Fruit fly (Drosophila melanogaster) whole organism, embryonic: ENCODE data around the gene CG5861.

ENCODE experiments used
- ATbp ChIP-seq: fragments of 200-800 bp; sonication (Bioruptor generic); optimal IDR thresholded peaks from 2 replicates; lab custom pipeline; 2017; ENCODE audit warnings: missing biosample characterization, mild to moderate bottlenecking, missing genetic modification characterization, missing genetic modification reagents
- Asciz ChIP-seq: fragments of 200-800 bp; sonication (Bioruptor generic); optimal IDR thresholded peaks from 2 replicates; lab custom pipeline; 2017; ENCODE audit warnings: missing biosample characterization, mild to moderate bottlenecking, missing genetic modification characterization, missing genetic modification reagents
- BEAF-32 ChIP-seq: fragments of 200-800 bp; sonication (Bioruptor generic); optimal IDR thresholded peaks from 3 replicates; lab custom pipeline; 2017; ENCODE audit warnings: missing biosample characterization, missing genetic modification characterization, mild to moderate bottlenecking, moderate library complexity, missing genetic modification reagents
- Blimp-1 ChIP-seq: fragments of 200-800 bp; sonication (Bioruptor generic); optimal IDR thresholded peaks from 3 replicates; lab custom pipeline; 2018; ENCODE audit warnings: missing biosample characterization, missing genetic modification characterization, mild to moderate bottlenecking, moderate library complexity, missing genetic modification reagents
- CG10462 ChIP-seq: fragments of 200-800 bp; sonication (Bioruptor generic); optimal IDR thresholded peaks from 2 replicates; lab custom pipeline; 2016; ENCODE audit warnings: missing biosample characterization, missing genetic modification characterization
- CG10543 ChIP-seq: fragments of 200-800 bp; sonication (Bioruptor generic); optimal IDR thresholded peaks from 3 replicates; lab custom pipeline; 2017; ENCODE audit warnings: missing biosample characterization, mild to moderate bottlenecking, missing genetic modification characterization, moderate library complexity
- CG11247 ChIP-seq: fragments of 200-800 bp; sonication (Bioruptor generic); IDR thresholded peaks from 2 replicates; pipeline ENCODE4 v1.3.6; 2022; ENCODE audit warnings: missing biosample characterization, missing genetic modification characterization
- CG12299 ChIP-seq: fragments of 200-800 bp; sonication (Bioruptor generic); optimal IDR thresholded peaks from 2 replicates; lab custom pipeline; 2018; ENCODE audit warnings: missing biosample characterization, mild to moderate bottlenecking, missing genetic modification characterization
- CG14667 ChIP-seq: fragments of 200-800 bp; sonication (Bioruptor generic); IDR thresholded peaks from 2 replicates; pipeline ENCODE4 v1.3.6; 2022; ENCODE audit warnings: missing biosample characterization, missing genetic modification characterization
- CG14965 ChIP-seq: fragments of 200-800 bp; sonication (Bioruptor generic); optimal IDR thresholded peaks from 2 replicates; lab custom pipeline; 2016; ENCODE audit warnings: missing biosample characterization, missing genetic modification characterization, borderline replicate concordance
- CG15514 ChIP-seq: fragments of 200-800 bp; sonication (Bioruptor generic); optimal IDR thresholded peaks from 3 replicates; lab custom pipeline; 2017; ENCODE audit warnings: missing biosample characterization, missing genetic modification characterization, mild to moderate bottlenecking, moderate library complexity, missing genetic modification reagents
- CG17359 ChIP-seq: fragments of 200-800 bp; sonication (Bioruptor generic); optimal IDR thresholded peaks from 3 replicates; lab custom pipeline; 2018; ENCODE audit warnings: missing biosample characterization, mild to moderate bottlenecking, missing genetic modification characterization, moderate library complexity
- CG17829 ChIP-seq: fragments of 200-800 bp; optimal IDR thresholded peaks from 2 replicates; lab custom pipeline; 2019; ENCODE audit warnings: missing biosample characterization, mild to moderate bottlenecking, missing genetic modification characterization, moderate library complexity
- CG2120 ChIP-seq: fragments of 200-800 bp; sonication (Bioruptor generic); optimal IDR thresholded peaks from 3 replicates; lab custom pipeline; 2016; ENCODE audit warnings: missing biosample characterization, missing genetic modification characterization
- CG30403 ChIP-seq: fragments of 200-800 bp; sonication (Bioruptor generic); optimal IDR thresholded peaks from 3 replicates; lab custom pipeline; 2016; ENCODE audit warnings: missing biosample characterization, missing genetic modification characterization
- CG3847 ChIP-seq: fragments of 200-800 bp; sonication (Bioruptor generic); IDR thresholded peaks from 2 replicates; pipeline ENCODE4 v1.3.6; 2022; ENCODE audit warnings: missing biosample characterization, missing genetic modification characterization
- CG3995 ChIP-seq: fragments of 200-800 bp; sonication (Bioruptor generic); optimal IDR thresholded peaks from 3 replicates; lab custom pipeline; 2016; ENCODE audit warnings: missing biosample characterization, missing genetic modification characterization
- CG42726 ChIP-seq: fragments of 200-800 bp; sonication (Bioruptor generic); IDR thresholded peaks from 2 replicates; pipeline ENCODE4 v1.3.6; 2022; ENCODE audit warnings: missing biosample characterization, missing genetic modification characterization; ENCODE audit not compliant: partially characterized antibody
- CG4328 ChIP-seq: fragments of 200-800 bp; sonication (Bioruptor generic); optimal IDR thresholded peaks from 3 replicates; lab custom pipeline; 2017; ENCODE audit warnings: missing biosample characterization, missing genetic modification reagents, missing genetic modification characterization
- CG4707 ChIP-seq: fragments of 200-800 bp; sonication (Bioruptor generic); optimal IDR thresholded peaks from 2 replicates; lab custom pipeline; 2018; ENCODE audit warnings: missing biosample characterization, mild to moderate bottlenecking, missing genetic modification characterization, moderate library complexity
- CG7745 ChIP-seq: fragments of 200-800 bp; sonication (Bioruptor generic); optimal IDR thresholded peaks from 2 replicates; lab custom pipeline; 2018; ENCODE audit warnings: missing biosample characterization, mild to moderate bottlenecking, missing genetic modification characterization, moderate library complexity
- CG7928 ChIP-seq: fragments of 200-800 bp; sonication (Bioruptor generic); optimal IDR thresholded peaks from 2 replicates; lab custom pipeline; 2017; ENCODE audit warnings: missing biosample characterization, mild to moderate bottlenecking, missing genetic modification characterization
- CG9876 ChIP-seq: fragments of 200-800 bp; sonication (Bioruptor generic); optimal IDR thresholded peaks from 2 replicates; lab custom pipeline; 2016; ENCODE audit warnings: missing biosample characterization, missing genetic modification characterization
- Dp ChIP-seq: fragments of 200-800 bp; sonication (Bioruptor generic); optimal IDR thresholded peaks from 2 replicates; lab custom pipeline; 2018; ENCODE audit warnings: missing biosample characterization, mild to moderate bottlenecking, missing genetic modification characterization, moderate library complexity
- E2f1 ChIP-seq: fragments of 200-800 bp; sonication (Bioruptor generic); IDR thresholded peaks from 2 replicates; pipeline ENCODE4 v1.3.6; 2022; ENCODE audit warnings: missing biosample characterization, missing genetic modification characterization
- Fer3 ChIP-seq: fragments of 200-800 bp; sonication (Bioruptor generic); optimal IDR thresholded peaks from 2 replicates; lab custom pipeline; 2018; ENCODE audit warnings: missing biosample characterization, mild to moderate bottlenecking, missing genetic modification characterization, moderate library complexity
- H2.0 ChIP-seq: fragments of 200-800 bp; sonication (Bioruptor generic); IDR thresholded peaks from 2 replicates; pipeline ENCODE4 v1.3.6; 2022; ENCODE audit warnings: missing biosample characterization, missing genetic modification characterization
- MTF-1 ChIP-seq: fragments of 200-800 bp; sonication (Bioruptor generic); optimal IDR thresholded peaks from 2 replicates; lab custom pipeline; 2018; ENCODE audit warnings: missing biosample characterization, mild to moderate bottlenecking, missing genetic modification characterization, borderline replicate concordance
- Max ChIP-seq: fragments of 200-800 bp; sonication (Bioruptor generic); optimal IDR thresholded peaks from 2 replicates; lab custom pipeline; 2016; ENCODE audit warnings: missing biosample characterization, mild to moderate bottlenecking, missing genetic modification characterization
- Opbp ChIP-seq: fragments of 200-800 bp; sonication (Bioruptor generic); IDR thresholded peaks from 3 replicates; pipeline ENCODE4 v1.3.6; 2022; ENCODE audit warnings: missing biosample characterization, missing genetic modification characterization; ENCODE audit not compliant: partially characterized antibody
- Side ChIP-seq: fragments of 200-800 bp; sonication (Bioruptor generic); optimal IDR thresholded peaks from 2 replicates; lab custom pipeline; 2016; ENCODE audit warnings: missing biosample characterization, missing genetic modification characterization
- Sin3A ChIP-seq: fragments of >200 bp; optimal IDR thresholded peaks from 2 replicates; lab custom pipeline; 2018
- Sox102F ChIP-seq: fragments of 200-800 bp; sonication (Bioruptor generic); optimal IDR thresholded peaks from 2 replicates; lab custom pipeline; 2018; ENCODE audit warnings: missing biosample characterization, mild to moderate bottlenecking, missing genetic modification characterization, moderate library complexity
- ab ChIP-seq: fragments of 200-800 bp; sonication (Bioruptor generic); optimal IDR thresholded peaks from 2 replicates; lab custom pipeline; 2016; ENCODE audit warnings: missing biosample characterization, missing genetic modification characterization
- ara ChIP-seq: fragments of 200-800 bp; sonication (Bioruptor generic); IDR thresholded peaks from 2 replicates; pipeline ENCODE4 v1.3.6; 2022; ENCODE audit warnings: missing biosample characterization, missing genetic modification characterization
- az2 ChIP-seq: fragments of 200-800 bp; sonication (Bioruptor generic); optimal IDR thresholded peaks from 3 replicates; lab custom pipeline; 2016; ENCODE audit warnings: missing biosample characterization, missing genetic modification characterization
- bab2 ChIP-seq: fragments of 200-800 bp; sonication (Bioruptor generic); optimal IDR thresholded peaks from 2 replicates; lab custom pipeline; 2016; ENCODE audit warnings: missing biosample characterization, missing genetic modification characterization
- cad ChIP-seq: fragments of >200 bp; optimal IDR thresholded peaks from 2 replicates; lab custom pipeline; 2017; ENCODE audit warnings: missing biosample characterization, missing genetic modification characterization
- chif ChIP-seq, 2 experiments: fragments of 200-800 bp; sonication (Bioruptor generic); optimal IDR thresholded peaks; 3 replicates each; lab custom pipeline; 2016; ENCODE audit warnings: missing biosample characterization in 2 of 2, missing genetic modification characterization in 2 of 2
- gem ChIP-seq: fragments of 200-800 bp; sonication (Bioruptor generic); optimal IDR thresholded peaks from 2 replicates; lab custom pipeline; 2019; ENCODE audit warnings: missing biosample characterization, mild to moderate bottlenecking, missing genetic modification characterization, moderate library complexity
- grau ChIP-seq: fragments of 200-800 bp; optimal IDR thresholded peaks from 3 replicates; lab custom pipeline; 2019; ENCODE audit warnings: missing biosample characterization, mild to moderate bottlenecking, missing genetic modification characterization, moderate library complexity
- pb ChIP-seq: fragments of 200-800 bp; sonication (Bioruptor generic); optimal IDR thresholded peaks from 3 replicates; lab custom pipeline; 2016; ENCODE audit warnings: missing biosample characterization, missing genetic modification characterization
- pfk ChIP-seq: fragments of 200-800 bp; sonication (Bioruptor generic); optimal IDR thresholded peaks from 2 replicates; lab custom pipeline; 2018; ENCODE audit warnings: missing biosample characterization, mild to moderate bottlenecking, missing genetic modification characterization, moderate library complexity
- prd ChIP-seq, 3 experiments: fragments of >200 bp in 2 of 3; fragments of 200-800 bp in 1 of 3; sonication (Bioruptor generic) in 1 of 3; optimal IDR thresholded peaks in 2 of 3; IDR thresholded peaks in 1 of 3; 2 replicates in 2 of 3; 3 replicates in 1 of 3; pipeline versions ENCODE4 v1.3.6 to Lab custom; 2017 to 2022; ENCODE audit warnings: missing biosample characterization in 1 of 3, missing genetic modification characterization in 1 of 3
- pros ChIP-seq: fragments of 200-800 bp; sonication (Bioruptor generic); optimal IDR thresholded peaks from 3 replicates; lab custom pipeline; 2019; ENCODE audit warnings: missing biosample characterization, mild to moderate bottlenecking, missing genetic modification characterization, moderate library complexity
- tup ChIP-seq: fragments of 200-800 bp; sonication (Bioruptor generic); optimal IDR thresholded peaks from 2 replicates; lab custom pipeline; 2016; ENCODE audit warnings: missing biosample characterization, mild to moderate bottlenecking, missing genetic modification characterization, moderate library complexity
- zfh2 ChIP-seq: fragments of 200-800 bp; sonication (Bioruptor generic); optimal IDR thresholded peaks from 2 replicates; lab custom pipeline; 2016; ENCODE audit warnings: missing biosample characterization, missing genetic modification characterization

CG5861 gene

dm6 chr2L:16299466-16300311 is 7.4 kb downstream of the CG5861 start, which contains the start of the genes heix and CG17328 (continued):
- no peak for TF ChIP-seq MTF-1 (GFP tag; lab: Kevin White, UChicago)
- no peak for TF ChIP-seq cad
- peak; percentile 61 for TF ChIP-seq CG10543
- peak; percentile 43 for TF ChIP-seq CG15514 (GFP tag; lab: Kevin White, UChicago)
- TF ChIP-seq CG30403 (GFP tag; lab: Kevin White, UChicago), result peak; percentile 88
- TF ChIP-seq Fer3 (tag; lab: Kevin White, UChicago), result peak; percentile 78
- TF ChIP-seq CG17359, result peak; percentile 63
- TF ChIP-seq pros, result no peak
- peak; percentile 71 for TF ChIP-seq CG17829
- TF ChIP-seq Asciz (GFP tag; lab: Kevin White, UChicago), result no peak
- peak; percentile 96 for TF ChIP-seq CG7928 (GFP tag; lab: Kevin White, UChicago)
- TF ChIP-seq BEAF-32 (GFP tag; lab: Kevin White, UChicago), result peak; percentile 58
- 0 out of 2 replicates have a peak, but pooled peaks have one; percentile 30 for TF ChIP-seq CG42726
- TF ChIP-seq pb (GFP tag; lab: Kevin White, UChicago), result peak; percentile 11
- TF ChIP-seq tup (GFP tag; lab: Kevin White, UChicago), result peak; percentile 18
- peak; percentile 60 for TF ChIP-seq CG4328 (GFP tag; lab: Kevin White, UChicago)
- TF ChIP-seq CG4707 (GFP tag; lab: Kevin White, UChicago), result no peak
- peak; percentile 70 for TF ChIP-seq E2f1 (GFP tag; lab: Robert Waterston, UW)
- TF ChIP-seq gem, result no peak
- TF ChIP-seq Sin3A, result peak; percentile 80
- TF ChIP-seq Opbp (GFP tag; lab: Robert Waterston, UW), result 0 out of 3 replicates have a peak, but pooled peaks have one; percentile 24
- peak; percentile 87 for TF ChIP-seq CG2120 (GFP tag; lab: Kevin White, UChicago)
- peak; percentile 68 for TF ChIP-seq H2.0 (GFP tag; lab: Robert Waterston, UW)
- TF ChIP-seq ara (GFP tag; lab: Robert Waterston, UW), result peak; percentile 48; the same call in 1 of the 2 replicates
- TF ChIP-seq CG9876 (GFP tag; lab: Kevin White, UChicago), result peak; percentile 6
- peak; percentile 61 for TF ChIP-seq CG3995 (GFP tag; lab: Kevin White, UChicago)
- TF ChIP-seq CG10462 (GFP tag; lab: Kevin White, UChicago), result peak; percentile 13
- no peak for TF ChIP-seq pfk (GFP tag; lab: Kevin White, UChicago)
- TF ChIP-seq grau (tag; lab: Kevin White, UChicago), result peak; percentile 99
- peak; percentile 54 for TF ChIP-seq CG12299
- peak; percentile 78 for TF ChIP-seq az2 (GFP tag; lab: Kevin White, UChicago)
- peak; percentile 32 for TF ChIP-seq ab
- peak; percentile 50 for TF ChIP-seq Blimp-1 (GFP tag; lab: Kevin White, UChicago)
- peak; percentile 5 to 64 for TF ChIP-seq chif (GFP tag; optimal IDR thresholded peaks at IDR 0.05; lab: Kevin White, UChicago)
- TF ChIP-seq zfh2 (GFP tag; lab: Kevin White, UChicago), result peak; percentile 69
- peak; percentile 60 for TF ChIP-seq Max
- TF ChIP-seq CG11247, result peak; percentile 74
- no peak for TF ChIP-seq CG14965 (GFP tag; lab: Kevin White, UChicago)
- TF ChIP-seq CG7745 (tag; lab: Kevin White, UChicago), result no peak
- TF ChIP-seq CG14667 (GFP tag; lab: Robert Waterston, UW), result no peak; the same call in 1 of the 2 replicates
- TF ChIP-seq bab2 (GFP tag; lab: Kevin White, UChicago), result peak; percentile 52
- TF ChIP-seq CG3847, result peak; percentile 69; the same call in 1 of the 2 replicates
- TF ChIP-seq ATbp (GFP tag; lab: Kevin White, UChicago), result no peak
- TF ChIP-seq Dp (GFP tag; lab: Kevin White, UChicago), result peak; percentile 21
- TF ChIP-seq Sox102F, result no peak
- no peak for TF ChIP-seq prd (optimal IDR thresholded peaks at IDR 0.05; lab: Kevin White, UChicago)
- TF ChIP-seq prd (GFP tag; IDR thresholded peaks at IDR 0.05; lab: Robert Waterston, UW), result peak; percentile 76
- peak; percentile 32 for TF ChIP-seq Side (GFP tag; lab: Kevin White, UChicago)
